Fruit fly (Drosophila melanogaster) whole organism, embryonic: Measurements from ENCODE around the gene CG43163.

Experiments
- Antp ChIP-seq: fragments of 200-800 bp; sonication (Bioruptor generic); optimal IDR thresholded peaks from 3 replicates; lab custom pipeline; 2016; ENCODE audit warnings: missing biosample characterization, missing genetic modification characterization
- BEAF-32 ChIP-seq: fragments of 200-800 bp; sonication (Bioruptor generic); optimal IDR thresholded peaks from 3 replicates; lab custom pipeline; 2017; ENCODE audit warnings: missing biosample characterization, missing genetic modification characterization, mild to moderate bottlenecking, moderate library complexity, missing genetic modification reagents
- Blimp-1 ChIP-seq: fragments of 200-800 bp; sonication (Bioruptor generic); optimal IDR thresholded peaks from 3 replicates; lab custom pipeline; 2018; ENCODE audit warnings: missing biosample characterization, missing genetic modification characterization, mild to moderate bottlenecking, moderate library complexity, missing genetic modification reagents
- CG10462 ChIP-seq: fragments of 200-800 bp; sonication (Bioruptor generic); optimal IDR thresholded peaks from 2 replicates; lab custom pipeline; 2016; ENCODE audit warnings: missing biosample characterization, missing genetic modification characterization
- CG10543 ChIP-seq: fragments of 200-800 bp; sonication (Bioruptor generic); optimal IDR thresholded peaks from 3 replicates; lab custom pipeline; 2017; ENCODE audit warnings: missing biosample characterization, mild to moderate bottlenecking, missing genetic modification characterization, moderate library complexity
- CG12071 ChIP-seq: fragments of 200-800 bp; sonication (Bioruptor generic); optimal IDR thresholded peaks from 3 replicates; lab custom pipeline; 2018; ENCODE audit warnings: missing biosample characterization, mild to moderate bottlenecking, missing genetic modification characterization
- CG12744 ChIP-seq: fragments of 200-800 bp; sonication (Bioruptor generic); optimal IDR thresholded peaks from 2 replicates; lab custom pipeline; 2016; ENCODE audit warnings: missing biosample characterization, missing genetic modification characterization
- CG13624 ChIP-seq: fragments of 200-800 bp; sonication (Bioruptor generic); optimal IDR thresholded peaks from 2 replicates; lab custom pipeline; 2016; ENCODE audit warnings: missing biosample characterization, missing genetic modification characterization
- CG1602 ChIP-seq: fragments of 200-800 bp; sonication (Bioruptor generic); optimal IDR thresholded peaks from 3 replicates; lab custom pipeline; 2016; ENCODE audit warnings: missing biosample characterization, missing genetic modification characterization
- CG17385 ChIP-seq: fragments of 200-800 bp; sonication (Bioruptor generic); optimal IDR thresholded peaks from 3 replicates; lab custom pipeline; 2018; ENCODE audit warnings: missing biosample characterization, mild to moderate bottlenecking, missing genetic modification characterization
- CG17568 ChIP-seq: fragments of 200-800 bp; sonication (Bioruptor generic); optimal IDR thresholded peaks from 2 replicates; lab custom pipeline; 2018; ENCODE audit warnings: missing biosample characterization, mild to moderate bottlenecking, missing genetic modification characterization, moderate library complexity
- CG18619 ChIP-seq: fragments of 200-800 bp; sonication (Bioruptor generic); optimal IDR thresholded peaks from 3 replicates; lab custom pipeline; 2017; ENCODE audit warnings: missing biosample characterization, mild to moderate bottlenecking, missing genetic modification characterization
- CG2678 ChIP-seq: fragments of 200-800 bp; sonication (Bioruptor generic); optimal IDR thresholded peaks from 3 replicates; lab custom pipeline; 2019; ENCODE audit warnings: missing biosample characterization, mild to moderate bottlenecking, missing genetic modification characterization, moderate library complexity
- CG31441 ChIP-seq: fragments of 200-800 bp; sonication (Bioruptor generic); IDR thresholded peaks from 2 replicates; pipeline ENCODE4 v1.3.6; 2022; ENCODE audit warnings: missing biosample characterization, missing genetic modification characterization
- CG32767 ChIP-seq: fragments of 200-800 bp; sonication (Bioruptor generic); IDR thresholded peaks from 2 replicates; pipeline ENCODE4 v1.3.6; 2022; ENCODE audit warnings: missing biosample characterization, missing genetic modification characterization
- CG34224 ChIP-seq: fragments of 200-800 bp; sonication (Bioruptor generic); IDR thresholded peaks from 3 replicates; pipeline ENCODE4 v1.3.6; 2022; ENCODE audit warnings: missing biosample characterization, missing genetic modification characterization; ENCODE audit not compliant: partially characterized antibody
- CG34376 ChIP-seq: fragments of 200-800 bp; sonication (Bioruptor generic); optimal IDR thresholded peaks from 2 replicates; lab custom pipeline; 2018; ENCODE audit warnings: missing biosample characterization, mild to moderate bottlenecking, missing genetic modification characterization
- CG43689 ChIP-seq: fragments of 200-800 bp; sonication (Bioruptor generic); IDR thresholded peaks from 2 replicates; pipeline ENCODE4 v1.3.6; 2022; ENCODE audit warnings: missing biosample characterization, missing genetic modification characterization
- CG4854 ChIP-seq: fragments of 200-800 bp; sonication (Bioruptor generic); optimal IDR thresholded peaks from 2 replicates; lab custom pipeline; 2016; ENCODE audit warnings: missing biosample characterization, missing genetic modification characterization, inconsistent platforms
- CG6272 ChIP-seq: fragments of 200-800 bp; sonication (Bioruptor generic); IDR thresholded peaks from 2 replicates; pipeline ENCODE4 v1.3.6; 2022; ENCODE audit warnings: missing biosample characterization, missing genetic modification characterization
- CG7839 ChIP-seq: fragments of 200-800 bp; sonication (Bioruptor generic); optimal IDR thresholded peaks from 3 replicates; lab custom pipeline; 2018; ENCODE audit warnings: missing biosample characterization, mild to moderate bottlenecking, missing genetic modification characterization, moderate library complexity
- CG8388 ChIP-seq: fragments of 200-800 bp; sonication (Bioruptor generic); optimal IDR thresholded peaks from 2 replicates; lab custom pipeline; 2019; ENCODE audit warnings: missing biosample characterization, mild to moderate bottlenecking, missing genetic modification characterization, moderate library complexity
- CG8478 ChIP-seq: fragments of >200 bp; optimal IDR thresholded peaks from 2 replicates; lab custom pipeline; 2018
- CG8924 ChIP-seq: fragments of 200-800 bp; optimal IDR thresholded peaks from 3 replicates; lab custom pipeline; 2019; ENCODE audit warnings: missing biosample characterization, mild to moderate bottlenecking, missing genetic modification characterization, moderate library complexity
- Fer3 ChIP-seq: fragments of 200-800 bp; sonication (Bioruptor generic); optimal IDR thresholded peaks from 2 replicates; lab custom pipeline; 2018; ENCODE audit warnings: missing biosample characterization, mild to moderate bottlenecking, missing genetic modification characterization, moderate library complexity
- HHEX ChIP-seq: fragments of 200-800 bp; sonication (Bioruptor generic); optimal IDR thresholded peaks from 3 replicates; lab custom pipeline; 2017; ENCODE audit warnings: missing biosample characterization, mild to moderate bottlenecking, missing genetic modification characterization, missing genetic modification reagents
- Hr3 ChIP-seq: fragments of 200-800 bp; sonication (Bioruptor generic); optimal IDR thresholded peaks from 3 replicates; lab custom pipeline; 2016; ENCODE audit warnings: missing biosample characterization, missing genetic modification characterization
- Pdp1 ChIP-seq, 2 experiments: fragments of 200-800 bp; sonication (Bioruptor generic); optimal IDR thresholded peaks; 3 replicates each; lab custom pipeline; 2016; ENCODE audit warnings: missing biosample characterization in 2 of 2, missing genetic modification characterization in 2 of 2, mild to moderate bottlenecking in 1 of 2, moderate library complexity in 1 of 2
- Spps ChIP-seq: fragments of 200-800 bp; sonication (Bioruptor generic); optimal IDR thresholded peaks from 2 replicates; lab custom pipeline; 2018; ENCODE audit warnings: missing biosample characterization, mild to moderate bottlenecking, missing genetic modification characterization
- Xbp1 ChIP-seq: fragments of 200-800 bp; sonication (Bioruptor generic); optimal IDR thresholded peaks from 3 replicates; lab custom pipeline; 2016; ENCODE audit warnings: missing biosample characterization, mild to moderate bottlenecking, missing genetic modification characterization
- abd-A ChIP-seq: fragments of 200-800 bp; sonication (Bioruptor generic); optimal IDR thresholded peaks from 3 replicates; lab custom pipeline; 2019; ENCODE audit warnings: missing biosample characterization, mild to moderate bottlenecking, missing genetic modification characterization, moderate library complexity
- cato ChIP-seq: fragments of 200-800 bp; sonication (Bioruptor generic); optimal IDR thresholded peaks from 2 replicates; lab custom pipeline; 2016; ENCODE audit warnings: missing biosample characterization, missing genetic modification characterization, borderline replicate concordance
- cg ChIP-seq: fragments of 200-800 bp; sonication (Bioruptor generic); optimal IDR thresholded peaks from 3 replicates; lab custom pipeline; 2019; ENCODE audit warnings: missing biosample characterization, mild to moderate bottlenecking, missing genetic modification characterization, moderate library complexity
- chinmo ChIP-seq: fragments of 200-800 bp; sonication (Bioruptor generic); IDR thresholded peaks from 4 replicates; pipeline ENCODE4 v1.3.6; 2022; ENCODE audit warnings: missing biosample characterization, missing genetic modification characterization; ENCODE audit not compliant: partially characterized antibody
- chm ChIP-seq: fragments of 200-800 bp; sonication (Bioruptor generic); IDR thresholded peaks from 2 replicates; pipeline ENCODE4 v1.3.6; 2022; ENCODE audit warnings: missing biosample characterization, missing genetic modification characterization
- ci ChIP-seq: fragments of 200-800 bp; sonication (Bioruptor generic); IDR thresholded peaks from 3 replicates; pipeline ENCODE4 v1.3.6; 2022; ENCODE audit warnings: missing biosample characterization, missing genetic modification characterization
- crp ChIP-seq, 2 experiments: fragments of 200-800 bp; sonication (Bioruptor generic); optimal IDR thresholded peaks; 2 replicates in 1 of 2; 3 replicates in 1 of 2; lab custom pipeline; 2017; ENCODE audit warnings: missing biosample characterization in 2 of 2, missing genetic modification characterization in 2 of 2, mild to moderate bottlenecking in 1 of 2, moderate library complexity in 1 of 2
- dmrt11E ChIP-seq: fragments of 200-800 bp; sonication (Bioruptor generic); optimal IDR thresholded peaks from 3 replicates; lab custom pipeline; 2018; ENCODE audit warnings: missing biosample characterization, mild to moderate bottlenecking, missing genetic modification characterization, moderate library complexity
- gfzf ChIP-seq: fragments of 200-800 bp; sonication (Bioruptor generic); optimal IDR thresholded peaks from 2 replicates; lab custom pipeline; 2016; ENCODE audit warnings: missing biosample characterization, mild to moderate bottlenecking, missing genetic modification characterization, moderate library complexity
- jumu ChIP-seq: fragments of 200-800 bp; sonication (Bioruptor generic); optimal IDR thresholded peaks from 3 replicates; lab custom pipeline; 2016; ENCODE audit warnings: missing biosample characterization, missing genetic modification characterization
- ken ChIP-seq: fragments of 200-800 bp; sonication (Bioruptor generic); IDR thresholded peaks from 3 replicates; pipeline ENCODE4 v1.3.6; 2022; ENCODE audit warnings: missing biosample characterization, missing genetic modification characterization
- kni ChIP-seq: fragments of 200-800 bp; sonication (Bioruptor generic); optimal IDR thresholded peaks from 3 replicates; lab custom pipeline; 2017; ENCODE audit warnings: mild to moderate bottlenecking, missing biosample characterization, missing genetic modification reagents, missing genetic modification characterization
- lilli ChIP-seq: fragments of 200-800 bp; sonication (Bioruptor generic); optimal IDR thresholded peaks from 3 replicates; lab custom pipeline; 2016; ENCODE audit warnings: missing biosample characterization, missing genetic modification characterization
- oc ChIP-seq: fragments of 200-800 bp; sonication (Bioruptor generic); optimal IDR thresholded peaks from 2 replicates; lab custom pipeline; 2018; ENCODE audit warnings: missing biosample characterization, mild to moderate bottlenecking, missing genetic modification characterization, moderate library complexity
- odd ChIP-seq: fragments of 200-800 bp; sonication (Bioruptor generic); optimal IDR thresholded peaks from 2 replicates; lab custom pipeline; 2017; ENCODE audit warnings: missing biosample characterization, mild to moderate bottlenecking, missing genetic modification characterization
- otp ChIP-seq: fragments of 200-800 bp; sonication (Bioruptor generic); IDR thresholded peaks from 3 replicates; pipeline ENCODE4, ENCODE4 v1.3.6; 2022; ENCODE audit warnings: missing biosample characterization, missing genetic modification characterization
- prd ChIP-seq, 3 experiments: fragments of >200 bp in 2 of 3; fragments of 200-800 bp in 1 of 3; sonication (Bioruptor generic) in 1 of 3; optimal IDR thresholded peaks in 2 of 3; IDR thresholded peaks in 1 of 3; 2 replicates in 2 of 3; 3 replicates in 1 of 3; pipeline versions ENCODE4 v1.3.6 to Lab custom; 2017 to 2022; ENCODE audit warnings: missing biosample characterization in 1 of 3, missing genetic modification characterization in 1 of 3

The CG43163 gene

dm6 chr3L:8549183-8549890, 42.4 kb upstream of the CG43163 start (continued):
- peak; percentile 24 for TF ChIP-seq CG18619 (GFP tag; lab: Kevin White, UChicago)
- TF ChIP-seq CG43689 (GFP tag; lab: Robert Waterston, UW) = no peak
- TF ChIP-seq CG17568 (GFP tag; lab: Kevin White, UChicago) = peak; percentile 39
- TF ChIP-seq CG34376 (GFP tag; lab: Kevin White, UChicago) = no peak
- peak; percentile 62 for TF ChIP-seq dmrt11E (tag; lab: Kevin White, UChicago)
- TF ChIP-seq CG34224 (GFP tag; lab: Robert Waterston, UW) = no peak
- TF ChIP-seq Spps = peak; percentile 7
- TF ChIP-seq CG13624 (GFP tag; lab: Kevin White, UChicago) = peak; percentile 3
- peak; percentile 32 for TF ChIP-seq Fer3
- peak; percentile 70 for TF ChIP-seq CG2678 (tag; lab: Kevin White, UChicago)
- no peak for TF ChIP-seq ken (GFP tag; lab: Robert Waterston, UW)
- TF ChIP-seq crp (GFP tag; optimal IDR thresholded peaks at IDR 0.05; lab: Kevin White, UChicago) = no peak
- peak; percentile 23 for TF ChIP-seq CG4854 (GFP tag; lab: Kevin White, UChicago)
- TF ChIP-seq CG8478 (lab: Kevin White, UChicago) = no peak
- TF ChIP-seq CG17385 (GFP tag; lab: Kevin White, UChicago) = peak; percentile 40
- peak; percentile 75 for TF ChIP-seq CG8924
- peak; percentile 38 for TF ChIP-seq Xbp1 (GFP tag; lab: Kevin White, UChicago)
- TF ChIP-seq abd-A (tag; lab: Kevin White, UChicago) = peak; percentile 20
- peak; percentile 26 for TF ChIP-seq lilli (GFP tag; lab: Kevin White, UChicago)
- peak in 1 of 2 experiments; percentile 51 for TF ChIP-seq Pdp1 (GFP tag; optimal IDR thresholded peaks at IDR 0.05; lab: Kevin White, UChicago)
- TF ChIP-seq odd (GFP tag; lab: Kevin White, UChicago) = no peak
- peak; percentile 68; the same call in 1 of the 3 replicates for TF ChIP-seq ci (GFP tag; lab: Robert Waterston, UW)
- TF ChIP-seq gfzf = no peak
- peak; percentile 56 for TF ChIP-seq Antp
- TF ChIP-seq otp (GFP tag; lab: Robert Waterston, UW) = peak; percentile 54; the same call in 1 of the 3 replicates
- peak; percentile 79; the same call in 2 of the 4 replicates for TF ChIP-seq chinmo (GFP tag; lab: Robert Waterston, UW)
- peak; percentile 9 for TF ChIP-seq jumu (GFP tag; lab: Kevin White, UChicago)
- TF ChIP-seq CG10543 (GFP tag; lab: Kevin White, UChicago) = peak; percentile 68
- TF ChIP-seq CG8388 (GFP tag; lab: Kevin White, UChicago) = peak; percentile 62
- TF ChIP-seq Hr3 (GFP tag; lab: Kevin White, UChicago) = peak; percentile 10
- TF ChIP-seq Blimp-1 (GFP tag; lab: Kevin White, UChicago) = peak; percentile 73
- TF ChIP-seq CG12071 (GFP tag; lab: Kevin White, UChicago) = peak; percentile 42
- peak; percentile 44 for TF ChIP-seq oc
- TF ChIP-seq CG31441 (GFP tag; lab: Robert Waterston, UW) = peak; percentile 80
- TF ChIP-seq cato (GFP tag; lab: Kevin White, UChicago) = peak; percentile 36
- TF ChIP-seq CG7839 = peak; percentile 60
- no peak for TF ChIP-seq CG6272
- TF ChIP-seq chm = peak; percentile 56; the same call in 1 of the 2 replicates
- TF ChIP-seq HHEX (GFP tag; lab: Kevin White, UChicago) = peak; percentile 17
- peak; percentile 65 for TF ChIP-seq CG32767
- peak; percentile 1 for TF ChIP-seq cg (GFP tag; lab: Kevin White, UChicago)
- TF ChIP-seq BEAF-32 (GFP tag; lab: Kevin White, UChicago) = no peak
- no peak for TF ChIP-seq prd (optimal IDR thresholded peaks at IDR 0.05; lab: Kevin White, UChicago)
- peak; percentile 62 for TF ChIP-seq prd (GFP tag; IDR thresholded peaks at IDR 0.05; lab: Robert Waterston, UW)
- TF ChIP-seq CG10462 (GFP tag; lab: Kevin White, UChicago) = peak; percentile 20
- TF ChIP-seq CG12744 (GFP tag; lab: Kevin White, UChicago) = no peak
- TF ChIP-seq CG1602 = peak; percentile 37
- peak; percentile 6 for TF ChIP-seq kni (GFP tag; lab: Kevin White, UChicago)
